Worm (Caenorhabditis elegans): ENCODE data around the gene C02E7.8.

DNA sequence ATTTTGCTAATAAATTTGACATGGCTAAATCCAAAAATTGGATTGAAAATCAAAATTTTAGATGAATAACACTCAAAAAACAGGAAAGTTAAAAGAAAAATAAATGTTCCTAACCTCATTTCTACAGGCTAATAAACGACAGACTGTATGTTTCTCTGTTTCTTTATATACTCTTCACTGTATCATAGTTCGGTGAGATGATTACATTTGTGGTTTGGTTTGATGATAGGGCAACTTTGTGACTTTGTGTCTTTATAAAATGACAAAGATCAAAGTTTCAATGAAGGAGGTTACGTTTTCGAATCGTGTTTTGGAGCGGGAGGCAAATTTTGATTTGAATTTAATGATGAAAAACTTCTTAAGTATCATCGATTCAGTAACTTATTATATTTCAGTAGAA is 31.1 kb downstream of the C02E7.8 start, which contains the start of gene ugt-12:
- no peak for TF ChIP-seq unc-39 (tag; optimal IDR thresholded peaks at IDR 0.05)
- no peak for TF ChIP-seq ama-1 (optimal IDR thresholded peaks at IDR 0.05)
- TF ChIP-seq ceh-82 (tag; optimal IDR thresholded peaks at IDR 0.05): no peak
- no peak for TF ChIP-seq nhr-12 (tag; optimal IDR thresholded peaks at IDR 0.05)
- no peak for TF ChIP-seq snpc-4 (tag; optimal IDR thresholded peaks at IDR 0.05)
- no peak for TF ChIP-seq unc-62 (GFP tag; optimal IDR thresholded peaks at IDR 0.05)
- no peak for TF ChIP-seq unc-55 (GFP tag; optimal IDR thresholded peaks at IDR 0.05)
- no peak for TF ChIP-seq ZK546.5 (tag; optimal IDR thresholded peaks at IDR 0.05)
- TF ChIP-seq ceh-16 (tag; optimal IDR thresholded peaks at IDR 0.05): no peak
- no peak for TF ChIP-seq lsy-2 (tag; optimal IDR thresholded peaks at IDR 0.05)
